Worm (Caenorhabditis elegans) whole organism, L2 larva: ENCODE data around the gene F48G7.4.

Source experiments
- ama-1 ChIP-seq: fragments of 150-350 bp; optimal IDR thresholded peaks from 2 replicates; lab custom pipeline; 2018; ENCODE audit warnings: inconsistent platforms
- egl-27 ChIP-seq: sonication (generic microtip); optimal IDR thresholded peaks from 3 replicates; lab custom pipeline; 2017; ENCODE audit warnings: missing biosample characterization, missing genetic modification reagents, missing genetic modification characterization
- unc-39 ChIP-seq: fragments of 150-350 bp; optimal IDR thresholded peaks from 2 replicates; lab custom pipeline; 2014; ENCODE audit warnings: missing biosample characterization, missing genetic modification characterization
- ztf-4 ChIP-seq: fragments of 150-350 bp; optimal IDR thresholded peaks from 2 replicates; lab custom pipeline; 2014; ENCODE audit warnings: missing biosample characterization, missing genetic modification characterization

DNA sequence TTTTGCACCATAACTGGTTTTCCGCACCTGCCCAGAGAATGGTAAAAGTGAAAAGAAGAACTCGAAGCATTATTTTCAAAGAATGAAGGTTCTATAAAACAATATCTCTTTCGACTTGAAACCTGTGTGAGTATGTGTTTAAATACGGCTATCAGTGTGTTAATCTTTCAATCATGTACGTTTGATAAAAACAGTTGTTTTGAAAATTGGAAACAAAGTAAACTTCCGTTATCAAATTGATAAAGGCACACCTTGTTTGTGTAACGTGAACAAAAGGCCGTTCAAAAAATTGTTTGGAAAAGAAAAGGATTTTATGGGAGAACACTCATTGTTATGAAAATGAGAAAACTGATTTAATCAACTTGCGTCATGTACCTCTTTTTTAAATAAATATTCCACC, 7.1 kb downstream of the F48G7.4 start, which contains the start of gene F48G7.7:
- TF ChIP-seq ama-1 (lab: Kevin White, UChicago) (no peak), ztf-4 (tag; lab: Kevin White, UChicago) (no peak), egl-27 (no peak), unc-39 (tag; lab: Kevin White, UChicago) (no peak)
